Worm (Caenorhabditis elegans) whole organism, L1 larva: ENCODE measurements around the gene F22F7.12.

ENCODE experiments used
- ama-1 ChIP-seq: fragments of 150-350 bp; optimal IDR thresholded peaks from 2 replicates; lab custom pipeline; 2014
- dsc-1 ChIP-seq: sonication (generic microtip); optimal IDR thresholded peaks from 2 replicates; lab custom pipeline; 2016; ENCODE audit warnings: mild to moderate bottlenecking, missing genetic modification characterization, missing compliant biosample characterization
- egl-27 ChIP-seq, 2 experiments: fragments of 150-350 bp in 1 of 2; sonication (generic microtip); optimal IDR thresholded peaks; 3 replicates each; lab custom pipeline; 2017 to 2018; ENCODE audit warnings: missing biosample characterization in 2 of 2, missing genetic modification characterization in 2 of 2, missing genetic modification reagents in 2 of 2
- fos-1 ChIP-seq: fragments of 150-350 bp; optimal IDR thresholded peaks from 2 replicates; lab custom pipeline; 2014; ENCODE audit warnings: missing biosample characterization, missing genetic modification characterization
- lin-13 ChIP-seq: fragments of 150-350 bp; optimal IDR thresholded peaks from 2 replicates; lab custom pipeline; 2014; ENCODE audit warnings: missing biosample characterization, missing genetic modification reagents, missing genetic modification characterization
- lin-35 ChIP-seq, 2 experiments: fragments of 150-350 bp; optimal IDR thresholded peaks; 2 replicates each; lab custom pipeline; 2014; ENCODE audit warnings: missing biosample characterization in 2 of 2, missing genetic modification characterization in 2 of 2, missing genetic modification reagents in 2 of 2
- mab-9 ChIP-seq: fragments of 200-800 bp; sonication (Bioruptor generic); IDR thresholded peaks from 2 replicates; pipeline ENCODE4 v1.3.6; 2022; ENCODE audit warnings: missing genetic modification reagents, missing genetic modification characterization, missing compliant biosample characterization
- nhr-11 ChIP-seq: fragments of 150-350 bp; optimal IDR thresholded peaks from 2 replicates; lab custom pipeline; 2014; ENCODE audit warnings: missing biosample characterization, missing genetic modification characterization
- pqm-1 ChIP-seq: sonication (generic microtip); optimal IDR thresholded peaks from 3 replicates; lab custom pipeline; 2017; ENCODE audit warnings: missing biosample characterization, missing genetic modification characterization
- tbx-2 ChIP-seq: sonication (generic microtip); optimal IDR thresholded peaks from 2 replicates; lab custom pipeline; 2016; ENCODE audit warnings: missing genetic modification characterization, missing compliant biosample characterization

- TF ChIP-seq tbx-2 (tag; lab: Kevin White, UChicago) (no peak), egl-27 (tag; optimal IDR thresholded peaks at IDR 0.05; lab: Kevin White, UChicago) (no peak), lin-13 (GFP tag; lab: Kevin White, UChicago) (no peak), mab-9 (GFP tag; lab: Robert Waterston, UW) (no peak), lin-35 (GFP tag; optimal IDR thresholded peaks at IDR 0.05; lab: Kevin White, UChicago) (no peak), fos-1 (tag; lab: Kevin White, UChicago) (no peak), dsc-1 (no peak), ama-1 (lab: Kevin White, UChicago) (no peak), nhr-11 (tag; lab: Kevin White, UChicago) (no peak), pqm-1 (tag; lab: Kevin White, UChicago) (no peak)
These were observed 2.5 kb upstream of the F22F7.12 start, which contains the start of gene srbc-20 for ce11 chrV:2146795-2147194.
